Fruit fly (Drosophila melanogaster) whole organism, embryonic: Measurements from ENCODE around the gene CG5171.

Experiments used
- Atf3 ChIP-seq: fragments of 200-800 bp; sonication (Bioruptor generic); optimal IDR thresholded peaks from 3 replicates; lab custom pipeline; 2016; ENCODE audit warnings: missing biosample characterization, missing genetic modification characterization
- CG2889 ChIP-seq: fragments of 200-800 bp; sonication (Bioruptor generic); IDR thresholded peaks from 3 replicates; pipeline ENCODE4 v1.3.6; 2022; ENCODE audit warnings: missing biosample characterization, missing genetic modification characterization
- Camta ChIP-seq: fragments of 200-800 bp; sonication (Bioruptor generic); optimal IDR thresholded peaks from 2 replicates; lab custom pipeline; 2016; ENCODE audit warnings: missing biosample characterization, missing genetic modification characterization
- Hmx ChIP-seq: fragments of 200-800 bp; sonication (Bioruptor generic); optimal IDR thresholded peaks from 2 replicates; lab custom pipeline; 2016; ENCODE audit warnings: missing biosample characterization, missing genetic modification characterization
- NFAT ChIP-seq: fragments of 200-800 bp; sonication (Bioruptor generic); IDR thresholded peaks from 2 replicates; pipeline ENCODE4 v1.3.6; 2022; ENCODE audit warnings: missing biosample characterization, missing genetic modification characterization
- Sox102F ChIP-seq: fragments of 200-800 bp; sonication (Bioruptor generic); optimal IDR thresholded peaks from 2 replicates; lab custom pipeline; 2018; ENCODE audit warnings: missing biosample characterization, mild to moderate bottlenecking, missing genetic modification characterization, moderate library complexity
- abd-A ChIP-seq: fragments of 200-800 bp; sonication (Bioruptor generic); optimal IDR thresholded peaks from 3 replicates; lab custom pipeline; 2019; ENCODE audit warnings: missing biosample characterization, mild to moderate bottlenecking, missing genetic modification characterization, moderate library complexity
- vnd ChIP-seq: fragments of 200-800 bp; sonication (Bioruptor generic); IDR thresholded peaks from 3 replicates; pipeline ENCODE4 v1.3.6; 2022; ENCODE audit warnings: missing biosample characterization, missing genetic modification characterization; ENCODE audit not compliant: partially characterized antibody
- z ChIP-seq: fragments of 200-800 bp; sonication (Bioruptor generic); IDR thresholded peaks from 3 replicates; pipeline ENCODE4 v1.3.6; 2022; ENCODE audit warnings: missing biosample characterization, missing genetic modification characterization

DNA sequence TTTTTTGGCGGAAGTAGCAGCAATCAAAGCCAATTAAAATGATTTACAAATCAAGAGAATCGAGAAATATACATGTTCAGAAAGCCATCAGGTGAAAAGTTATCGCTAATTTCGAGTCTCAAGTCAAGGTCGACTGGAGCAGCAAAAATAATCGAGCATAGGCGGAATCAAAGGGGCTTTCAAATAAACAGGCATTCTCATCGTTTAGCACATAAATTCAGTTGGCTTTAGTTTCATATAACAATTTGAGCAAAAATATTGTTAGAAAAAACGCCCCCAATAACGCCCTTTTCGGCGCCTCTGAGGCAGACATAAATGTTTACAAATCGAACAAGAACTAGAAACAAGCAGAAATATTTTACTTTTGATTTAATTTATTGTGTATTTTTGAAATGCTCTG, 3.4 kb upstream of the CG5171 start:
- TF ChIP-seq Sox102F (GFP tag; lab: Kevin White, UChicago), result no peak
- no peak for TF ChIP-seq Camta (GFP tag; lab: Kevin White, UChicago)
- TF ChIP-seq z, result no peak
- no peak for TF ChIP-seq CG2889 (GFP tag; lab: Robert Waterston, UW)
- no peak for TF ChIP-seq Atf3 (GFP tag; lab: Kevin White, UChicago)
- TF ChIP-seq abd-A (tag; lab: Kevin White, UChicago), result no peak
- no peak for TF ChIP-seq NFAT
- TF ChIP-seq vnd (GFP tag; lab: Robert Waterston, UW), result no peak
- TF ChIP-seq Hmx, result no peak
